Worm (Caenorhabditis elegans) whole organism, L2 larva: ENCODE measurements around the gene epg-4.
A peak's percentile ranks its signal among the peaks of the same experiment; 100 is the strongest.

ENCODE experiments used
- C34F6.9 ChIP-seq: fragments of 150-350 bp; optimal IDR thresholded peaks from 2 replicates; lab custom pipeline; 2014; ENCODE audit warnings: missing biosample characterization, missing genetic modification characterization
- F13H6.1 ChIP-seq: sonication (generic microtip); optimal IDR thresholded peaks from 2 replicates; lab custom pipeline; 2016; ENCODE audit warnings: missing genetic modification characterization, missing compliant biosample characterization
- R02D3.7 ChIP-seq: fragments of 150-350 bp; optimal IDR thresholded peaks from 2 replicates; lab custom pipeline; 2014; ENCODE audit warnings: missing biosample characterization, missing genetic modification characterization
- Y55F3AM.14 ChIP-seq: fragments of 200-800 bp; sonication (Bioruptor generic); optimal IDR thresholded peaks from 2 replicates; lab custom pipeline; 2018; ENCODE audit warnings: mild to moderate bottlenecking, missing genetic modification characterization, missing compliant biosample characterization
- ZK546.5 ChIP-seq: sonication (generic microtip); optimal IDR thresholded peaks from 2 replicates; lab custom pipeline; 2017; ENCODE audit warnings: missing biosample characterization, missing genetic modification characterization
- alr-1 ChIP-seq: fragments of 150-350 bp; optimal IDR thresholded peaks from 2 replicates; lab custom pipeline; 2014; ENCODE audit warnings: missing biosample characterization, missing genetic modification characterization
- aly-2 ChIP-seq: fragments of 150-350 bp; optimal IDR thresholded peaks from 2 replicates; lab custom pipeline; 2014; ENCODE audit warnings: missing biosample characterization, missing genetic modification characterization
- ama-1 ChIP-seq: fragments of 150-350 bp; optimal IDR thresholded peaks from 2 replicates; lab custom pipeline; 2018; ENCODE audit warnings: inconsistent platforms
- blmp-1 ChIP-seq: sonication (generic microtip); optimal IDR thresholded peaks from 2 replicates; lab custom pipeline; 2017; ENCODE audit warnings: missing genetic modification characterization, mild to moderate bottlenecking, missing compliant biosample characterization, antibody characterized with exemption, moderate library complexity; ENCODE audit not compliant: insufficient read depth
- ceh-16 ChIP-seq: fragments of 150-350 bp; optimal IDR thresholded peaks from 2 replicates; lab custom pipeline; 2014; ENCODE audit warnings: missing biosample characterization, missing genetic modification characterization
- ceh-82 ChIP-seq: fragments of 150-350 bp; optimal IDR thresholded peaks from 2 replicates; lab custom pipeline; 2014; ENCODE audit warnings: missing biosample characterization, missing genetic modification characterization
- crh-2 ChIP-seq: sonication (generic microtip); optimal IDR thresholded peaks from 2 replicates; lab custom pipeline; 2017; ENCODE audit warnings: missing biosample characterization, missing genetic modification characterization
- dmd-4 ChIP-seq: sonication (generic microtip); optimal IDR thresholded peaks from 2 replicates; lab custom pipeline; 2017; ENCODE audit warnings: missing biosample characterization, missing genetic modification characterization
- egl-27 ChIP-seq: sonication (generic microtip); optimal IDR thresholded peaks from 3 replicates; lab custom pipeline; 2017; ENCODE audit warnings: missing biosample characterization, missing genetic modification reagents, missing genetic modification characterization
- elt-1 ChIP-seq: fragments of 150-350 bp; optimal IDR thresholded peaks from 2 replicates; lab custom pipeline; 2014; ENCODE audit warnings: missing biosample characterization, missing genetic modification characterization
- elt-3 ChIP-seq: sonication (generic microtip); optimal IDR thresholded peaks from 2 replicates; lab custom pipeline; 2017; ENCODE audit warnings: missing biosample characterization, missing genetic modification characterization
- fos-1 ChIP-seq: fragments of 150-350 bp; optimal IDR thresholded peaks from 2 replicates; lab custom pipeline; 2014; ENCODE audit warnings: missing biosample characterization, missing genetic modification characterization
- gmeb-1 ChIP-seq: fragments of 150-350 bp; optimal IDR thresholded peaks from 2 replicates; lab custom pipeline; 2014; ENCODE audit warnings: missing biosample characterization, missing genetic modification characterization
- lin-11 ChIP-seq: fragments of 150-350 bp; sonication (generic microtip); optimal IDR thresholded peaks from 2 replicates; lab custom pipeline; 2014; ENCODE audit warnings: missing biosample characterization, missing genetic modification characterization, inconsistent platforms, mixed read lengths
- lin-13 ChIP-seq: fragments of 150-350 bp; optimal IDR thresholded peaks from 2 replicates; lab custom pipeline; 2014; ENCODE audit warnings: missing biosample characterization, missing genetic modification reagents, missing genetic modification characterization
- lin-39 ChIP-seq: fragments of 150-350 bp; optimal IDR thresholded peaks from 2 replicates; lab custom pipeline; 2014; ENCODE audit warnings: missing biosample characterization, missing genetic modification reagents, missing genetic modification characterization
- lsy-2 ChIP-seq, 2 experiments: fragments of 150-350 bp in 1 of 2; sonication (generic microtip) in 1 of 2; optimal IDR thresholded peaks; 2 replicates each; lab custom pipeline; 2014 to 2017; ENCODE audit warnings: missing biosample characterization in 2 of 2, missing genetic modification characterization in 2 of 2
- mab-5 ChIP-seq: fragments of 150-350 bp; optimal IDR thresholded peaks from 2 replicates; lab custom pipeline; 2014; ENCODE audit warnings: missing biosample characterization, missing genetic modification characterization
- mbf-1 ChIP-seq: sonication (generic microtip); optimal IDR thresholded peaks from 2 replicates; lab custom pipeline; 2017; ENCODE audit warnings: missing biosample characterization, missing genetic modification characterization
- mdl-1 ChIP-seq, 2 experiments: fragments of 150-350 bp in 1 of 2; sonication (generic microtip) in 1 of 2; optimal IDR thresholded peaks; 2 replicates each; lab custom pipeline; 2017; ENCODE audit warnings: missing biosample characterization in 2 of 2, missing genetic modification characterization in 2 of 2
- nhr-10 ChIP-seq: sonication (generic microtip); optimal IDR thresholded peaks from 2 replicates; lab custom pipeline; 2017; ENCODE audit warnings: missing biosample characterization, missing genetic modification characterization
- nhr-11 ChIP-seq: fragments of 150-350 bp; optimal IDR thresholded peaks from 2 replicates; lab custom pipeline; 2014; ENCODE audit warnings: missing biosample characterization, missing genetic modification characterization
- nhr-12 ChIP-seq: fragments of 150-350 bp; optimal IDR thresholded peaks from 2 replicates; lab custom pipeline; 2014; ENCODE audit warnings: missing biosample characterization, missing genetic modification characterization
- nhr-129 ChIP-seq: fragments of 150-350 bp; optimal IDR thresholded peaks from 2 replicates; lab custom pipeline; 2014; ENCODE audit warnings: missing biosample characterization, missing genetic modification characterization
- nhr-21 ChIP-seq: fragments of 150-350 bp; optimal IDR thresholded peaks from 2 replicates; lab custom pipeline; 2014; ENCODE audit warnings: missing biosample characterization, missing genetic modification characterization
- nhr-23 ChIP-seq: fragments of 150-350 bp; optimal IDR thresholded peaks from 2 replicates; lab custom pipeline; 2014; ENCODE audit warnings: missing biosample characterization, missing genetic modification reagents, missing genetic modification characterization
- nhr-237 ChIP-seq: fragments of 150-350 bp; optimal IDR thresholded peaks from 2 replicates; lab custom pipeline; 2014; ENCODE audit warnings: missing biosample characterization, missing genetic modification characterization
- nhr-25 ChIP-seq: fragments of 150-350 bp; sonication (generic microtip); optimal IDR thresholded peaks from 3 replicates; lab custom pipeline; 2014; ENCODE audit warnings: missing biosample characterization, missing genetic modification characterization
- nhr-6 ChIP-seq: fragments of 150-350 bp; optimal IDR thresholded peaks from 2 replicates; lab custom pipeline; 2014; ENCODE audit warnings: missing biosample characterization, missing genetic modification characterization
- nhr-77 ChIP-seq: fragments of 150-350 bp; optimal IDR thresholded peaks from 2 replicates; lab custom pipeline; 2014; ENCODE audit warnings: missing biosample characterization, missing genetic modification characterization
- peb-1 ChIP-seq: fragments of 150-350 bp; optimal IDR thresholded peaks from 2 replicates; lab custom pipeline; 2014; ENCODE audit warnings: missing biosample characterization, missing genetic modification characterization
- sem-4 ChIP-seq: fragments of 150-350 bp; optimal IDR thresholded peaks from 2 replicates; lab custom pipeline; 2014; ENCODE audit warnings: missing biosample characterization, missing genetic modification reagents, missing genetic modification characterization
- skn-1 ChIP-seq: sonication (generic microtip); optimal IDR thresholded peaks from 2 replicates; lab custom pipeline; 2017; ENCODE audit warnings: missing biosample characterization, missing genetic modification characterization
- sma-3 ChIP-seq: sonication (generic microtip); optimal IDR thresholded peaks from 2 replicates; lab custom pipeline; 2016; ENCODE audit warnings: missing genetic modification reagents, missing genetic modification characterization, missing compliant biosample characterization
- sma-9 ChIP-seq, 2 experiments: fragments of 150-350 bp in 1 of 2; sonication (generic microtip) in 1 of 2; optimal IDR thresholded peaks; 2 replicates each; lab custom pipeline; 2014 to 2016; ENCODE audit warnings: missing genetic modification characterization in 2 of 2, mild to moderate bottlenecking in 1 of 2, missing biosample characterization in 1 of 2, missing compliant biosample characterization in 1 of 2, missing genetic modification reagents in 1 of 2, moderate library complexity in 1 of 2
- snpc-4 ChIP-seq: fragments of 150-350 bp; optimal IDR thresholded peaks from 2 replicates; lab custom pipeline; 2014; ENCODE audit warnings: missing biosample characterization, missing genetic modification characterization
- unc-39 ChIP-seq: fragments of 150-350 bp; optimal IDR thresholded peaks from 2 replicates; lab custom pipeline; 2014; ENCODE audit warnings: missing biosample characterization, missing genetic modification characterization
- unc-55 ChIP-seq: fragments of 150-350 bp; sonication (generic microtip); optimal IDR thresholded peaks from 3 replicates; lab custom pipeline; 2014; ENCODE audit warnings: missing biosample characterization, missing genetic modification reagents, missing genetic modification characterization
- unc-62 ChIP-seq: fragments of 150-350 bp; optimal IDR thresholded peaks from 2 replicates; lab custom pipeline; 2014; ENCODE audit warnings: missing biosample characterization, missing genetic modification reagents, missing genetic modification characterization
- zag-1 ChIP-seq: fragments of 150-350 bp; optimal IDR thresholded peaks from 2 replicates; lab custom pipeline; 2014; ENCODE audit warnings: missing biosample characterization, missing genetic modification characterization
- ztf-1 ChIP-seq: fragments of 200-800 bp; sonication (Bioruptor generic); conservative IDR thresholded peaks from 2 replicates; pipeline ENCODE4 v1.3.6; 2022; ENCODE audit warnings: missing genetic modification characterization, missing compliant biosample characterization
- ztf-11 ChIP-seq: sonication (generic microtip); optimal IDR thresholded peaks from 2 replicates; lab custom pipeline; 2017; ENCODE audit warnings: missing biosample characterization, missing genetic modification characterization
- ztf-4 ChIP-seq: fragments of 150-350 bp; optimal IDR thresholded peaks from 2 replicates; lab custom pipeline; 2014; ENCODE audit warnings: missing biosample characterization, missing genetic modification characterization

The epg-4 gene

ce11 chrIII:7166664-7167567 lies 15.1 kb upstream of the epg-4 start:
- TF ChIP-seq gmeb-1 (no peak), lsy-2 (tag; optimal IDR thresholded peaks at IDR 0.05; lab: Kevin White, UChicago) (peak in 1 of 2 experiments; percentile 69), peb-1 (tag; lab: Kevin White, UChicago) (no peak), ztf-11 (tag; lab: Kevin White, UChicago) (no peak), elt-3 (no peak), egl-27 (tag; lab: Kevin White, UChicago) (peak; percentile 74), sma-3 (GFP tag; lab: Kevin White, UChicago) (no peak), nhr-6 (tag; lab: Kevin White, UChicago) (no peak), unc-55 (GFP tag; lab: Kevin White, UChicago) (peak; percentile 82), unc-62 (no peak), sem-4 (no peak), nhr-11 (tag; lab: Kevin White, UChicago) (no peak), lin-11 (tag; lab: Kevin White, UChicago) (peak; percentile 63), ztf-1 (GFP tag; lab: Robert Waterston, UW) (no peak), ZK546.5 (tag; lab: Kevin White, UChicago) (no peak), nhr-129 (tag; lab: Kevin White, UChicago) (peak; percentile 76), mbf-1 (no peak), aly-2 (tag; lab: Kevin White, UChicago) (no peak), alr-1 (tag; lab: Kevin White, UChicago) (no peak), skn-1 (no peak), F13H6.1 (tag; lab: Kevin White, UChicago) (peak; percentile 44), nhr-25 (tag; lab: Kevin White, UChicago) (peak; percentile 5), nhr-23 (tag; lab: Kevin White, UChicago) (no peak), R02D3.7 (tag; lab: Kevin White, UChicago) (no peak), mdl-1 (tag; optimal IDR thresholded peaks at IDR 0.05; lab: Kevin White, UChicago) (peak; percentile 23 to 29), fos-1 (tag; lab: Kevin White, UChicago) (peak; percentile 58), lin-13 (peak; percentile 5), C34F6.9 (tag; lab: Kevin White, UChicago) (peak; percentile 77), blmp-1 (tag; lab: Kevin White, UChicago) (no peak), nhr-10 (no peak), nhr-21 (tag; lab: Kevin White, UChicago) (no peak), nhr-77 (tag; lab: Kevin White, UChicago) (no peak), nhr-237 (tag; lab: Kevin White, UChicago) (no peak), snpc-4 (tag; lab: Kevin White, UChicago) (no peak), crh-2 (tag; lab: Kevin White, UChicago) (peak; percentile 71), ceh-82 (tag; lab: Kevin White, UChicago) (no peak), nhr-12 (tag; lab: Kevin White, UChicago) (no peak), ama-1 (lab: Kevin White, UChicago) (no peak), dmd-4 (tag; lab: Kevin White, UChicago) (no peak), unc-39 (tag; lab: Kevin White, UChicago) (no peak), lin-39 (no peak), elt-1 (tag; lab: Kevin White, UChicago) (no peak), ztf-4 (tag; lab: Kevin White, UChicago) (peak; percentile 32), sma-9 (GFP tag; optimal IDR thresholded peaks at IDR 0.05; lab: Kevin White, UChicago) (peak; percentile 13), sma-9 (tag; optimal IDR thresholded peaks at IDR 0.05; lab: Kevin White, UChicago) (no peak), Y55F3AM.14 (GFP tag; lab: Kevin White, UChicago) (no peak), ceh-16 (tag; lab: Kevin White, UChicago) (no peak), zag-1 (tag; lab: Kevin White, UChicago) (peak; percentile 62), mab-5 (tag; lab: Kevin White, UChicago) (peak; percentile 16)
